Worm (Caenorhabditis elegans) whole organism, late embryonic: ENCODE measurements around the gene hpo-19.

Experiments used
- C08G9.2 ChIP-seq: sonication (generic microtip); optimal IDR thresholded peaks from 2 replicates; lab custom pipeline; 2016; ENCODE audit warnings: mild to moderate bottlenecking, missing genetic modification characterization, moderate library complexity, missing compliant biosample characterization
- C38D4.7 ChIP-seq: fragments of 200-800 bp; sonication (Bioruptor generic); optimal IDR thresholded peaks from 2 replicates; lab custom pipeline; 2018; ENCODE audit warnings: mild to moderate bottlenecking, missing genetic modification characterization, moderate library complexity, missing compliant biosample characterization
- F13H6.1 ChIP-seq: sonication (generic microtip); optimal IDR thresholded peaks from 2 replicates; lab custom pipeline; 2016; ENCODE audit warnings: missing genetic modification characterization, missing compliant biosample characterization
- K02D7.2 ChIP-seq: sonication (generic microtip); optimal IDR thresholded peaks from 2 replicates; lab custom pipeline; 2017; ENCODE audit warnings: mild to moderate bottlenecking, missing genetic modification characterization, missing compliant biosample characterization
- K09A11.1 ChIP-seq: sonication (generic microtip); optimal IDR thresholded peaks from 2 replicates; lab custom pipeline; 2017; ENCODE audit warnings: antibody characterized with exemption, mild to moderate bottlenecking, missing genetic modification characterization, missing compliant biosample characterization; ENCODE audit not compliant: insufficient read depth
- Y22D7AL.16 ChIP-seq: sonication (generic microtip); optimal IDR thresholded peaks from 2 replicates; lab custom pipeline; 2016; ENCODE audit warnings: missing genetic modification characterization, missing compliant biosample characterization
- ahr-1 ChIP-seq: sonication (generic microtip); optimal IDR thresholded peaks from 2 replicates; lab custom pipeline; 2016; ENCODE audit warnings: missing genetic modification characterization, missing compliant biosample characterization
- ceh-14 ChIP-seq: sonication (generic microtip); optimal IDR thresholded peaks from 2 replicates; lab custom pipeline; 2016; ENCODE audit warnings: missing genotype, missing genetic modification characterization, missing compliant biosample characterization
- ceh-2 ChIP-seq: sonication (generic microtip); optimal IDR thresholded peaks from 2 replicates; lab custom pipeline; 2016; ENCODE audit warnings: missing genotype, missing genetic modification characterization, missing compliant biosample characterization
- ceh-24 ChIP-seq: sonication (generic microtip); optimal IDR thresholded peaks from 2 replicates; lab custom pipeline; 2016; ENCODE audit warnings: mild to moderate bottlenecking, missing genetic modification characterization, missing compliant biosample characterization
- ceh-30 ChIP-seq: fragments of 150-350 bp; optimal IDR thresholded peaks from 2 replicates; lab custom pipeline; 2014; ENCODE audit warnings: missing biosample characterization, missing genetic modification characterization
- ceh-31 ChIP-seq: sonication (generic microtip); optimal IDR thresholded peaks from 2 replicates; lab custom pipeline; 2016; ENCODE audit warnings: missing genetic modification characterization, missing compliant biosample characterization
- che-1 ChIP-seq: sonication (generic microtip); optimal IDR thresholded peaks from 2 replicates; lab custom pipeline; 2016; ENCODE audit warnings: mild to moderate bottlenecking, missing genetic modification characterization, missing compliant biosample characterization
- dmd-4 ChIP-seq: sonication (generic microtip); optimal IDR thresholded peaks from 2 replicates; lab custom pipeline; 2016; ENCODE audit warnings: borderline replicate concordance, missing genetic modification characterization, missing compliant biosample characterization
- dve-1 ChIP-seq: sonication (generic microtip); optimal IDR thresholded peaks from 2 replicates; lab custom pipeline; 2017; ENCODE audit warnings: antibody characterized with exemption, mild to moderate bottlenecking, missing genetic modification characterization, missing compliant biosample characterization
- elt-2 ChIP-seq: sonication (generic microtip); optimal IDR thresholded peaks from 2 replicates; lab custom pipeline; 2016; ENCODE audit warnings: missing genetic modification reagents, missing genetic modification characterization, missing compliant biosample characterization
- fax-1 ChIP-seq: sonication (generic microtip); optimal IDR thresholded peaks from 2 replicates; lab custom pipeline; 2016; ENCODE audit warnings: missing genotype, missing genetic modification characterization, missing compliant biosample characterization
- fkh-6 ChIP-seq: sonication (generic microtip); optimal IDR thresholded peaks from 2 replicates; lab custom pipeline; 2016; ENCODE audit warnings: missing genetic modification characterization, missing compliant biosample characterization
- hlh-13 ChIP-seq: fragments of 200-800 bp; sonication (Bioruptor generic); optimal IDR thresholded peaks from 2 replicates; lab custom pipeline; 2018; ENCODE audit warnings: mild to moderate bottlenecking, missing genetic modification characterization, missing compliant biosample characterization
- hlh-30 ChIP-seq: sonication (generic microtip); optimal IDR thresholded peaks from 2 replicates; lab custom pipeline; 2017; ENCODE audit warnings: antibody characterized with exemption, missing genetic modification characterization, missing compliant biosample characterization; ENCODE audit not compliant: insufficient read depth
- hlh-6 ChIP-seq: sonication (generic microtip); optimal IDR thresholded peaks from 2 replicates; lab custom pipeline; 2016; ENCODE audit warnings: missing genotype, missing genetic modification characterization, missing compliant biosample characterization
- hlh-8 ChIP-seq: sonication (generic microtip); optimal IDR thresholded peaks from 2 replicates; lab custom pipeline; 2016; ENCODE audit warnings: missing genotype, missing genetic modification characterization, missing compliant biosample characterization
- lin-11 ChIP-seq: fragments of 200-800 bp; sonication (Bioruptor generic); optimal IDR thresholded peaks from 2 replicates; lab custom pipeline; 2018; ENCODE audit warnings: mild to moderate bottlenecking, missing genetic modification characterization, missing compliant biosample characterization
- mec-3 ChIP-seq: sonication (generic microtip); optimal IDR thresholded peaks from 2 replicates; lab custom pipeline; 2016; ENCODE audit warnings: borderline replicate concordance, missing genetic modification characterization, missing compliant biosample characterization
- nfya-1 ChIP-seq: sonication (generic microtip); optimal IDR thresholded peaks from 2 replicates; lab custom pipeline; 2017; ENCODE audit warnings: missing genetic modification characterization, mild to moderate bottlenecking, missing compliant biosample characterization, antibody characterized with exemption, moderate library complexity
- pat-9 ChIP-seq: fragments of 200-800 bp; sonication (Bioruptor generic); optimal IDR thresholded peaks from 2 replicates; lab custom pipeline; 2018; ENCODE audit warnings: mild to moderate bottlenecking, missing genetic modification characterization, moderate library complexity, missing compliant biosample characterization
- pha-4 ChIP-seq: fragments of 150-350 bp; optimal IDR thresholded peaks from 2 replicates; lab custom pipeline; 2018; ENCODE audit warnings: missing biosample characterization, missing genetic modification reagents, missing genetic modification characterization
- ref-2 ChIP-seq: sonication (generic microtip); optimal IDR thresholded peaks from 2 replicates; lab custom pipeline; 2016; ENCODE audit warnings: missing genetic modification characterization, missing compliant biosample characterization
- rnt-1 ChIP-seq: sonication (generic microtip); optimal IDR thresholded peaks from 2 replicates; lab custom pipeline; 2016; ENCODE audit warnings: missing genetic modification characterization, missing compliant biosample characterization
- sdc-2 ChIP-seq: sonication (generic microtip); optimal IDR thresholded peaks from 2 replicates; lab custom pipeline; 2016; ENCODE audit warnings: missing genotype, missing genetic modification characterization, missing compliant biosample characterization
- sox-4 ChIP-seq: sonication (generic microtip); optimal IDR thresholded peaks from 2 replicates; lab custom pipeline; 2017; ENCODE audit warnings: mild to moderate bottlenecking, missing genetic modification characterization, inconsistent platforms, missing compliant biosample characterization
- syd-9 ChIP-seq: sonication (generic microtip); optimal IDR thresholded peaks from 2 replicates; lab custom pipeline; 2016; ENCODE audit warnings: mild to moderate bottlenecking, missing genetic modification characterization, moderate library complexity, missing compliant biosample characterization
- tbx-2 ChIP-seq: sonication (generic microtip); optimal IDR thresholded peaks from 2 replicates; lab custom pipeline; 2016; ENCODE audit warnings: missing genetic modification characterization, missing compliant biosample characterization
- tbx-7 ChIP-seq: sonication (generic microtip); optimal IDR thresholded peaks from 2 replicates; lab custom pipeline; 2016; ENCODE audit warnings: missing genotype, missing genetic modification characterization, missing compliant biosample characterization
- unc-42 ChIP-seq: sonication (generic microtip); optimal IDR thresholded peaks from 2 replicates; lab custom pipeline; 2016; ENCODE audit warnings: missing genotype, missing genetic modification characterization, missing compliant biosample characterization
- unc-86 ChIP-seq: sonication (generic microtip); optimal IDR thresholded peaks from 2 replicates; lab custom pipeline; 2016; ENCODE audit warnings: missing genetic modification characterization, missing compliant biosample characterization

Gene hpo-19

ce11 chrV:6426843-6427242 lies 9.6 kb upstream of the hpo-19 start, which contains the start of gene atp-4:
Gene atp-4, minus strand, starts transcription at chrV:6427112.
- TF ChIP-seq dve-1 (no peak), sdc-2 (tag; lab: Kevin White, UChicago) (no peak), Y22D7AL.16 (tag; lab: Kevin White, UChicago) (no peak), nfya-1 (tag; lab: Kevin White, UChicago) (no peak)

- no peak for TF ChIP-seq pha-4 (tag; lab: Kevin White, UChicago)
- TF ChIP-seq tbx-2 (tag; lab: Kevin White, UChicago) = peak; percentile 18
- TF ChIP-seq C08G9.2 (tag; lab: Kevin White, UChicago) = no peak
- TF ChIP-seq fkh-6 (tag; lab: Kevin White, UChicago) = no peak
- TF ChIP-seq elt-2 (tag; lab: Kevin White, UChicago) = no peak
- TF ChIP-seq tbx-7 = no peak
- TF ChIP-seq nfya-1 (tag; lab: Kevin White, UChicago) = peak; percentile 26
- TF ChIP-seq rnt-1 = peak; percentile 67
- TF ChIP-seq ceh-30 (tag; lab: Kevin White, UChicago) = peak; percentile 33
- no peak for TF ChIP-seq ceh-14 (tag; lab: Kevin White, UChicago)
- TF ChIP-seq K09A11.1 (tag; lab: Kevin White, UChicago) = peak; percentile 27
- no peak for TF ChIP-seq ceh-24 (tag; lab: Kevin White, UChicago)
These were observed 9.0 kb upstream of the hpo-19 start for ce11 chrV:6427433-6427832.

- TF ChIP-seq hlh-30 (tag; lab: Kevin White, UChicago) = peak; percentile 6
- no peak for TF ChIP-seq fax-1 (tag; lab: Kevin White, UChicago)
These were observed 6.5 kb upstream of the hpo-19 start, which contains the start of gene alh-4 for ce11 chrV:6429870-6430339. Gene alh-4, minus strand, starts transcription at chrV:6429920.

ce11 chrV:6430526-6431371 lies 5.7 kb upstream of the hpo-19 start:
- no peak for TF ChIP-seq K02D7.2
- no peak for TF ChIP-seq hlh-6
- TF ChIP-seq hlh-30 (tag; lab: Kevin White, UChicago) = peak; percentile 4
- TF ChIP-seq unc-86 (tag; lab: Kevin White, UChicago) = no peak
- peak; percentile 46 for TF ChIP-seq elt-2 (tag; lab: Kevin White, UChicago)
- no peak for TF ChIP-seq mec-3
- TF ChIP-seq C38D4.7 (GFP tag; lab: Kevin White, UChicago) = no peak
- no peak for TF ChIP-seq sdc-2 (tag; lab: Kevin White, UChicago)
- TF ChIP-seq tbx-2 (tag; lab: Kevin White, UChicago) = no peak
- TF ChIP-seq ceh-24 (tag; lab: Kevin White, UChicago) = no peak

- TF ChIP-seq dmd-4 (no peak), pat-9 (tag; lab: Kevin White, UChicago) (no peak), nfya-1 (tag; lab: Kevin White, UChicago) (peak; percentile 8), hlh-30 (tag; lab: Kevin White, UChicago) (no peak), hlh-6 (no peak), fax-1 (tag; lab: Kevin White, UChicago) (no peak), F13H6.1 (no peak), K02D7.2 (no peak), tbx-2 (tag; lab: Kevin White, UChicago) (peak; percentile 68), mec-3 (no peak), fkh-6 (tag; lab: Kevin White, UChicago) (no peak), K09A11.1 (tag; lab: Kevin White, UChicago) (no peak), ahr-1 (tag; lab: Kevin White, UChicago) (no peak), syd-9 (tag; lab: Kevin White, UChicago) (no peak), ceh-31 (peak; percentile 74), lin-11 (tag; lab: Kevin White, UChicago) (no peak), elt-2 (tag; lab: Kevin White, UChicago) (no peak), sox-4 (tag; lab: Kevin White, UChicago) (no peak), ceh-24 (tag; lab: Kevin White, UChicago) (no peak), ceh-2 (tag; lab: Kevin White, UChicago) (peak; percentile 67), C08G9.2 (tag; lab: Kevin White, UChicago) (peak; percentile 80), pha-4 (tag; lab: Kevin White, UChicago) (no peak), sdc-2 (tag; lab: Kevin White, UChicago) (no peak), unc-42 (tag; lab: Kevin White, UChicago) (peak; percentile 35), hlh-13 (no peak), ref-2 (tag; lab: Kevin White, UChicago) (peak; percentile 7), hlh-8 (tag; lab: Kevin White, UChicago) (peak; percentile 15), che-1 (tag; lab: Kevin White, UChicago) (no peak), unc-86 (tag; lab: Kevin White, UChicago) (no peak), tbx-7 (peak; percentile 7)
These were observed 2.8 kb upstream of the hpo-19 start, which contains the start of the genes gad-1 and erfa-1 for ce11 chrV:6433446-6434178. Gene gad-1, minus strand, starts transcription at chrV:6433496. Gene erfa-1, plus strand, starts transcription at chrV:6434128.
